Worm (Caenorhabditis elegans) whole organism, L3 larva: ENCODE results near the gene W02F12.2.

Experiments used
- R02D3.7 ChIP-seq: fragments of 150-350 bp; optimal IDR thresholded peaks from 2 replicates; lab custom pipeline; 2014; ENCODE audit warnings: missing biosample characterization, missing genetic modification characterization
- ZK546.5 ChIP-seq: sonication (generic microtip); optimal IDR thresholded peaks from 2 replicates; lab custom pipeline; 2017; ENCODE audit warnings: missing biosample characterization, missing genetic modification characterization
- ama-1 ChIP-seq: fragments of 150-350 bp; optimal IDR thresholded peaks from 2 replicates; lab custom pipeline; 2018
- ceh-28 ChIP-seq: fragments of 150-350 bp; optimal IDR thresholded peaks from 2 replicates; lab custom pipeline; 2014; ENCODE audit warnings: missing biosample characterization, missing genetic modification reagents, missing genetic modification characterization
- ceh-82 ChIP-seq: fragments of 150-350 bp; optimal IDR thresholded peaks from 2 replicates; lab custom pipeline; 2014; ENCODE audit warnings: missing biosample characterization, missing genetic modification characterization
- egl-27 ChIP-seq: sonication (generic microtip); optimal IDR thresholded peaks from 4 replicates; lab custom pipeline; 2017; ENCODE audit warnings: missing biosample characterization, missing genetic modification reagents, missing genetic modification characterization
- elt-2 ChIP-seq: sonication (generic microtip); optimal IDR thresholded peaks from 2 replicates; lab custom pipeline; 2016; ENCODE audit warnings: missing genetic modification reagents, mild to moderate bottlenecking, missing genetic modification characterization, missing compliant biosample characterization
- elt-3 ChIP-seq, 3 experiments: fragments of 150-350 bp in 1 of 3; sonication (generic microtip) in 2 of 3; optimal IDR thresholded peaks; 2 replicates in 2 of 3; 4 replicates in 1 of 3; lab custom pipeline; 2014 to 2017; ENCODE audit warnings: missing biosample characterization in 3 of 3, missing genetic modification characterization in 3 of 3
- eor-1 ChIP-seq, 2 experiments: fragments of 150-350 bp; optimal IDR thresholded peaks; 2 replicates each; lab custom pipeline; 2014 to 2018; ENCODE audit warnings: missing biosample characterization in 2 of 2, missing genetic modification characterization in 2 of 2
- fkh-2 ChIP-seq: fragments of 150-350 bp; optimal IDR thresholded peaks from 2 replicates; lab custom pipeline; 2014; ENCODE audit warnings: missing biosample characterization, missing genetic modification reagents, missing genetic modification characterization
- fos-1 ChIP-seq: fragments of 150-350 bp; optimal IDR thresholded peaks from 2 replicates; lab custom pipeline; 2014; ENCODE audit warnings: missing biosample characterization, missing genetic modification characterization
- hmg-11 ChIP-seq: sonication (generic microtip); optimal IDR thresholded peaks from 2 replicates; lab custom pipeline; 2016; ENCODE audit warnings: missing genetic modification characterization, missing compliant biosample characterization
- jun-1 ChIP-seq: fragments of 150-350 bp; optimal IDR thresholded peaks from 2 replicates; lab custom pipeline; 2014; ENCODE audit warnings: missing biosample characterization, missing genetic modification reagents, missing genetic modification characterization
- lin-15B ChIP-seq: fragments of 150-350 bp; optimal IDR thresholded peaks from 2 replicates; lab custom pipeline; 2014; ENCODE audit warnings: missing biosample characterization, missing genetic modification characterization
- lin-39 ChIP-seq: fragments of 150-350 bp; optimal IDR thresholded peaks from 2 replicates; lab custom pipeline; 2018; ENCODE audit warnings: missing biosample characterization, missing genetic modification reagents, missing genetic modification characterization
- lsy-12 ChIP-seq: sonication (generic microtip); optimal IDR thresholded peaks from 2 replicates; lab custom pipeline; 2016; ENCODE audit warnings: mild to moderate bottlenecking, missing genetic modification characterization, missing compliant biosample characterization
- nfya-1 ChIP-seq: sonication (generic microtip); optimal IDR thresholded peaks from 2 replicates; lab custom pipeline; 2017; ENCODE audit warnings: missing genetic modification characterization, mild to moderate bottlenecking, missing compliant biosample characterization, antibody characterized with exemption, moderate library complexity; ENCODE audit not compliant: insufficient read depth
- nhr-11 ChIP-seq: fragments of 150-350 bp; optimal IDR thresholded peaks from 2 replicates; lab custom pipeline; 2014; ENCODE audit warnings: missing biosample characterization, missing genetic modification characterization
- nhr-12 ChIP-seq: fragments of 150-350 bp; optimal IDR thresholded peaks from 2 replicates; lab custom pipeline; 2014; ENCODE audit warnings: missing biosample characterization, missing genetic modification characterization
- nhr-23 ChIP-seq: fragments of 150-350 bp; optimal IDR thresholded peaks from 2 replicates; lab custom pipeline; 2014; ENCODE audit warnings: missing biosample characterization, missing genetic modification reagents, missing genetic modification characterization
- nhr-237 ChIP-seq: fragments of 150-350 bp; optimal IDR thresholded peaks from 2 replicates; lab custom pipeline; 2014; ENCODE audit warnings: missing biosample characterization, missing genetic modification characterization
- nhr-25 ChIP-seq: sonication (generic microtip); optimal IDR thresholded peaks from 2 replicates; lab custom pipeline; 2017; ENCODE audit warnings: missing biosample characterization, missing genetic modification characterization
- nhr-28 ChIP-seq: fragments of 150-350 bp; optimal IDR thresholded peaks from 2 replicates; lab custom pipeline; 2014; ENCODE audit warnings: missing biosample characterization, missing genetic modification characterization
- nhr-43 ChIP-seq: sonication (generic microtip); optimal IDR thresholded peaks from 2 replicates; lab custom pipeline; 2016; ENCODE audit warnings: mild to moderate bottlenecking, missing genetic modification characterization, missing compliant biosample characterization; ENCODE audit not compliant: poor library complexity, severe bottlenecking
- nhr-67 ChIP-seq: fragments of 150-350 bp; optimal IDR thresholded peaks from 2 replicates; lab custom pipeline; 2014; ENCODE audit warnings: missing biosample characterization, missing genetic modification characterization
- nhr-77 ChIP-seq: fragments of 150-350 bp; optimal IDR thresholded peaks from 2 replicates; lab custom pipeline; 2014; ENCODE audit warnings: missing biosample characterization, missing genetic modification characterization
- pha-4 ChIP-seq: fragments of 150-350 bp; optimal IDR thresholded peaks from 2 replicates; lab custom pipeline; 2014; ENCODE audit warnings: missing biosample characterization, missing genetic modification reagents, missing genetic modification characterization
- pqm-1 ChIP-seq: fragments of 150-350 bp; optimal IDR thresholded peaks from 2 replicates; lab custom pipeline; 2017; ENCODE audit warnings: missing biosample characterization, missing genetic modification characterization, inconsistent platforms
- sea-2 ChIP-seq: fragments of 150-350 bp; sonication (generic microtip); optimal IDR thresholded peaks from 4 replicates; lab custom pipeline; 2014; ENCODE audit warnings: missing biosample characterization, missing genetic modification reagents, missing genetic modification characterization
- skn-1 ChIP-seq: fragments of 150-350 bp; optimal IDR thresholded peaks from 2 replicates; lab custom pipeline; 2014; ENCODE audit warnings: missing biosample characterization, missing genetic modification characterization
- snpc-4 ChIP-seq: fragments of 150-350 bp; optimal IDR thresholded peaks from 2 replicates; lab custom pipeline; 2014; ENCODE audit warnings: missing biosample characterization, missing genetic modification characterization
- tbx-2 ChIP-seq: sonication (generic microtip); optimal IDR thresholded peaks from 2 replicates; lab custom pipeline; 2016; ENCODE audit warnings: mild to moderate bottlenecking, missing genetic modification characterization, missing compliant biosample characterization
- unc-39 ChIP-seq: sonication (generic microtip); optimal IDR thresholded peaks from 4 replicates; lab custom pipeline; 2017; ENCODE audit warnings: missing biosample characterization, missing genetic modification characterization
- unc-62 ChIP-seq: fragments of 150-350 bp; sonication (generic microtip); optimal IDR thresholded peaks from 4 replicates; lab custom pipeline; 2014; ENCODE audit warnings: missing biosample characterization, missing genetic modification reagents, missing genetic modification characterization
- ztf-4 ChIP-seq: fragments of 150-350 bp; optimal IDR thresholded peaks from 2 replicates; lab custom pipeline; 2014; ENCODE audit warnings: missing biosample characterization, missing genetic modification characterization

W02F12.2 gene

ce11 chrV:6699833-6700232, 2.4 kb upstream of the W02F12.2 start:
- TF ChIP-seq nfya-1 (tag; lab: Kevin White, UChicago) (no peak), nhr-25 (tag; lab: Kevin White, UChicago) (no peak), ZK546.5 (tag; lab: Kevin White, UChicago) (no peak), elt-3 (tag; optimal IDR thresholded peaks at IDR 0.05; lab: Kevin White, UChicago) (no peak), unc-39 (no peak), skn-1 (tag; lab: Kevin White, UChicago) (no peak), snpc-4 (tag; lab: Kevin White, UChicago) (no peak), egl-27 (tag; lab: Kevin White, UChicago) (no peak), ceh-82 (no peak), nhr-237 (tag; lab: Kevin White, UChicago) (no peak), tbx-2 (tag; lab: Kevin White, UChicago) (no peak), fkh-2 (tag; lab: Kevin White, UChicago) (no peak), nhr-77 (tag; lab: Kevin White, UChicago) (no peak), R02D3.7 (tag; lab: Kevin White, UChicago) (no peak), nhr-11 (tag; lab: Kevin White, UChicago) (no peak), hmg-11 (no peak), unc-62 (GFP tag; lab: Kevin White, UChicago) (no peak), sea-2 (GFP tag; lab: Kevin White, UChicago) (no peak)
- TF ChIP-seq, all 47 proteins: peak for 0

ce11 chrV:6699021-6699420, 1.6 kb upstream of the W02F12.2 start:
- no peak for TF ChIP-seq ceh-28 (tag; lab: Kevin White, UChicago)
- TF ChIP-seq nhr-43 (tag; lab: Kevin White, UChicago) = peak; percentile 31
- peak; percentile 1 for TF ChIP-seq nhr-25 (tag; lab: Kevin White, UChicago)
- TF ChIP-seq eor-1 (tag; optimal IDR thresholded peaks at IDR 0.05; lab: Kevin White, UChicago) = no peak

ce11 chrV:6694668-6695067, 2.8 kb downstream of the W02F12.2 start, which contains the start of gene W02F12.8:
Gene W02F12.8 (minus strand): TSS chrV:6694768.
- TF ChIP-seq eor-1 (tag; optimal IDR thresholded peaks at IDR 0.05; lab: Kevin White, UChicago) (no peak), nhr-12 (no peak), tbx-2 (tag; lab: Kevin White, UChicago) (no peak), nhr-11 (tag; lab: Kevin White, UChicago) (no peak), jun-1 (no peak), lin-39 (tag; lab: Kevin White, UChicago) (no peak)
- TF ChIP-seq, all 47 proteins: peak for 0

- TF ChIP-seq ama-1 (peak; percentile 8), nhr-23 (tag; lab: Kevin White, UChicago) (no peak), elt-2 (tag; lab: Kevin White, UChicago) (peak; percentile 53), pqm-1 (tag; lab: Kevin White, UChicago) (peak; percentile 84), pha-4 (peak; percentile 37)
- TF ChIP-seq, all 47 proteins: peak for 4
Measured at ce11 chrV:6691813-6692351, 5.6 kb downstream of the W02F12.2 start, which contains the start of gene mtl-1. Gene mtl-1 (minus strand): TSS chrV:6691863.

ce11 chrV:6690075-6690474, 7.4 kb downstream of the W02F12.2 start:
- TF ChIP-seq nhr-25 (tag; lab: Kevin White, UChicago) (peak; percentile 62), ceh-28 (tag; lab: Kevin White, UChicago) (no peak)
- TF ChIP-seq, all 47 proteins: peak for 1

ce11 chrV:6688392-6688791, 9.1 kb downstream of the W02F12.2 start, which contains the start of gene K11G9.5:
Gene K11G9.5 (minus strand): TSS chrV:6688492.
- TF ChIP-seq nhr-23 (tag; lab: Kevin White, UChicago) = no peak
- TF ChIP-seq, all 47 proteins: peak for 0

ce11 chrV:6685963-6686362, 11.5 kb downstream of the W02F12.2 start:
- TF ChIP-seq ama-1 (no peak), elt-3 (tag; optimal IDR thresholded peaks at IDR 0.05; lab: Kevin White, UChicago) (no peak), ZK546.5 (tag; lab: Kevin White, UChicago) (no peak), nhr-28 (tag; lab: Kevin White, UChicago) (no peak), lsy-12 (tag; lab: Kevin White, UChicago) (no peak), nhr-23 (tag; lab: Kevin White, UChicago) (no peak), hmg-11 (no peak), unc-39 (no peak), pqm-1 (tag; lab: Kevin White, UChicago) (no peak), fkh-2 (tag; lab: Kevin White, UChicago) (no peak), ztf-4 (tag; lab: Kevin White, UChicago) (no peak), elt-2 (tag; lab: Kevin White, UChicago) (no peak), jun-1 (no peak), fos-1 (tag; lab: Kevin White, UChicago) (no peak), nhr-67 (no peak), eor-1 (tag; optimal IDR thresholded peaks at IDR 0.05; lab: Kevin White, UChicago) (no peak), nhr-11 (tag; lab: Kevin White, UChicago) (no peak), lin-15B (tag; lab: Kevin White, UChicago) (no peak), nhr-25 (tag; lab: Kevin White, UChicago) (no peak), ceh-82 (no peak)
